Fruit fly (Drosophila melanogaster): ENCODE measurements around the gene Arf1.
A peak's percentile ranks its signal among the peaks of the same experiment; 100 is the strongest.

Arf1 gene

dm6 chr3L:22863367-22864078 is 8.5 kb downstream of the Arf1 start, which contains the start of gene CG33169 (continued):
- TF ChIP-seq unc-4 (GFP tag; IDR thresholded peaks at IDR 0.05; ENCODE audit: partially characterized antibody) (peak; percentile 57), sens (GFP tag) (peak; percentile 84), gcm (GFP tag; optimal IDR thresholded peaks at IDR 0.05) (peak; percentile 9), pzg (GFP tag; optimal IDR thresholded peaks at IDR 0.05) (peak; percentile 99), Hmr (GFP tag; optimal IDR thresholded peaks at IDR 0.05) (peak; percentile 92), Hsf (GFP tag; optimal IDR thresholded peaks at IDR 0.05) (peak; percentile 87), CG30020 (tag; optimal IDR thresholded peaks at IDR 0.05) (peak; percentile 56), CG10209 (GFP tag; optimal IDR thresholded peaks at IDR 0.05) (peak; percentile 87), pita (GFP tag; optimal IDR thresholded peaks at IDR 0.05) (no peak), Vsx1 (GFP tag; optimal IDR thresholded peaks at IDR 0.05) (peak; percentile 56), lab (GFP tag; optimal IDR thresholded peaks at IDR 0.05) (peak; percentile 92), slp2 (GFP tag; optimal IDR thresholded peaks at IDR 0.05) (peak; percentile 72), CG8924 (tag; optimal IDR thresholded peaks at IDR 0.05) (peak; percentile 58), schlank (tag; optimal IDR thresholded peaks at IDR 0.05) (peak; percentile 63), CG6175 (GFP tag; IDR thresholded peaks at IDR 0.05) (peak; percentile 92), tgo (GFP tag; IDR thresholded peaks at IDR 0.05) (peak; percentile 82), CG7372 (GFP tag; IDR thresholded peaks at IDR 0.05) (peak; percentile 69), CG6683 (GFP tag; optimal IDR thresholded peaks at IDR 0.05) (no peak), NC2β (GFP tag; optimal IDR thresholded peaks at IDR 0.05) (peak; percentile 84), E2f1 (GFP tag; IDR thresholded peaks at IDR 0.05) (peak; percentile 85), CG4707 (GFP tag; optimal IDR thresholded peaks at IDR 0.05) (peak; percentile 61), Kr (GFP tag; optimal IDR thresholded peaks at IDR 0.05) (no peak), CG9932 (GFP tag; IDR thresholded peaks at IDR 0.05) (peak; percentile 94), Elba2 (GFP tag; optimal IDR thresholded peaks at IDR 0.05) (peak; percentile 51), CG31388 (GFP tag; optimal IDR thresholded peaks at IDR 0.05) (peak; percentile 52), Abd-B (GFP tag; optimal IDR thresholded peaks at IDR 0.05) (peak; percentile 77), aop (GFP tag; IDR thresholded peaks at IDR 0.05) (peak; percentile 35; the same call in 1 of the 2 replicates), Poxn (GFP tag; IDR thresholded peaks at IDR 0.05) (no peak), pros (GFP tag; optimal IDR thresholded peaks at IDR 0.05) (no peak), CG5953 (GFP tag; IDR thresholded peaks at IDR 0.05) (peak; percentile 54; the same call in 1 of the 2 replicates), zen2 (GFP tag; IDR thresholded peaks at IDR 0.05; ENCODE audit: partially characterized antibody) (peak; percentile 26; the same call in 1 of the 3 replicates), Oaz (GFP tag; IDR thresholded peaks at IDR 0.05) (peak; percentile 33; the same call in 1 of the 2 replicates), CG10979 (tag; optimal IDR thresholded peaks at IDR 0.05) (peak; percentile 30), CG12236 (GFP tag; optimal IDR thresholded peaks at IDR 0.05) (peak; percentile 63), kah (GFP tag; optimal IDR thresholded peaks at IDR 0.05) (peak; percentile 98), fd96Cb (tag; optimal IDR thresholded peaks at IDR 0.05) (peak; percentile 46), dm (GFP tag; optimal IDR thresholded peaks at IDR 0.05) (peak; percentile 85), CG7745 (tag; optimal IDR thresholded peaks at IDR 0.05) (no peak), ap (GFP tag; IDR thresholded peaks at IDR 0.05) (0 out of 2 replicates have a peak, but pooled peaks have one; percentile 28), grn (GFP tag; optimal IDR thresholded peaks at IDR 0.05) (peak; percentile 18), CG12155 (GFP tag; optimal IDR thresholded peaks at IDR 0.05) (peak; percentile 98), CG7839 (tag; optimal IDR thresholded peaks at IDR 0.05) (peak; percentile 77), CG30403 (GFP tag; optimal IDR thresholded peaks at IDR 0.05) (peak; percentile 78), ci (GFP tag; IDR thresholded peaks at IDR 0.05) (peak; percentile 92), CG2712 (tag; optimal IDR thresholded peaks at IDR 0.05) (peak; percentile 76), CTCF (GFP tag; optimal IDR thresholded peaks at IDR 0.05) (peak; percentile 57), CG14441 (GFP tag; IDR thresholded peaks at IDR 0.05) (peak; percentile 69; the same call in 1 of the 2 replicates), Dbx (GFP tag; IDR thresholded peaks at IDR 0.05) (peak; percentile 93), fd3F (GFP tag; optimal IDR thresholded peaks at IDR 0.05) (peak; percentile 66), hth (optimal IDR thresholded peaks at IDR 0.05) (no peak)

Data from whole organism, embryonic.